Fruit fly (Drosophila melanogaster): ENCODE data around the gene dpr20.
A peak's percentile ranks its signal among the peaks of the same experiment; 100 is the strongest.

Gene dpr20

DNA sequence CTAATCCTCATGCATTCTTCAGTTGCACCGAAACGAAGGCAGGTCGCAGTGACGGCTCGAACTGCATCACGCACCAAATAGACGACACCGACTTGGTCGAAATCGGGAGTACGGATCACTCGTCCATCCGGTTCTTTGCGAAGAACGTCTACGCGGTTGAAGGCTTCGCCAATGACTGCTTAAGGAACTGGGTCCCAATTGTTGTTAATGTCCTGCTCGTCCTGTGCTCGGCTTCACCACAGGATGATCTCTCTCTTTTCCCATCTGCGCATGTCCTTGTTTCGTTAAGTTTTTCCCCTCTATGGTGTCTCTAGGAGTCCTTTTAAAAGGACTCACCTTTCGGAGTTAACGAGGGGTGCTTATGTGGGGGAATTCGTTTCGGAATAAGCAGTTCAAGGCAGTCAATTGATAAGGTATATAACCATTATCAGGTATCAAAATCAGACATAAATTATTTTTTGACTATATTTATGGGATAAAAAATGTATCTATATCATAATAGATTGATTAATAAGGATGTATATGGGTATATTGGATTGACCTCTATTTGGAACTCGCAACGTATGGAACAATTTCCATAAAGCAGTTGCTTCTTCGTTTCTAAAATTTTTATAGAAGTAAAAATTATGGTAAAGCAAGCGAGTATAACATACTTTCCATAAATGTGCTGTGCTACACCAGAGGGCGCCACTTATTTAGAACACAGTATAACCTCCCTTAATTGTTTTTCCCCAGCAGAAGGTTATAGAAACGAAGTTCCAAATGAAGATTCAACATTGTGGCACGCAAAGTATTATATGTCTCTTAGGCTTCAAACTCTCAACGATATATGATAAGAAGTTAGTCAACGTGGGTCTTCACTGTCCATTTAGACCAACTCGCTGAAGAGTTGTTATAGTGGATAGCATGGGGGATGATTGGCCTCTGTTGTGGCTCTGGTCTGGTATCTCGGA is at the start of gene dpr20:
Gene dpr20, minus strand, starts transcription at position 186 of the 953 bp plus-strand sequence.
- TF ChIP-seq CG34367 (tag; optimal IDR thresholded peaks at IDR 0.05), result peak; percentile 60
- peak; percentile 78 for TF ChIP-seq Pif1A (GFP tag; optimal IDR thresholded peaks at IDR 0.05)
- peak; percentile 84 for TF ChIP-seq rn (GFP tag; IDR thresholded peaks at IDR 0.05)
- peak; percentile 91 for TF ChIP-seq CG32121 (GFP tag; IDR thresholded peaks at IDR 0.05)
- TF ChIP-seq CG8301 (tag; optimal IDR thresholded peaks at IDR 0.05), result peak; percentile 81
- TF ChIP-seq CG9948 (tag; optimal IDR thresholded peaks at IDR 0.05), result peak; percentile 61
- TF ChIP-seq Ets98B (GFP tag; IDR thresholded peaks at IDR 0.05), result peak; percentile 94
- peak; percentile 72 for TF ChIP-seq CG15710 (tag; optimal IDR thresholded peaks at IDR 0.05)
- peak; percentile 94 for TF ChIP-seq fd96Ca (GFP tag; IDR thresholded peaks at IDR 0.05)
- peak; percentile 78 for TF ChIP-seq CG17806 (tag; optimal IDR thresholded peaks at IDR 0.05)
- peak; percentile 70 for TF ChIP-seq CG10348 (GFP tag; IDR thresholded peaks at IDR 0.05)
- peak; percentile 96 for TF ChIP-seq CG4496 (GFP tag; IDR thresholded peaks at IDR 0.05)
- peak; percentile 65 for TF ChIP-seq Snoo (tag; optimal IDR thresholded peaks at IDR 0.05)
- peak; percentile 76 for TF ChIP-seq Pif1B (GFP tag; optimal IDR thresholded peaks at IDR 0.05)
- TF ChIP-seq CG13204 (GFP tag; optimal IDR thresholded peaks at IDR 0.05), result no peak
- peak; percentile 59 for TF ChIP-seq gl (tag; optimal IDR thresholded peaks at IDR 0.05)
- peak; percentile 95 for TF ChIP-seq CG12605 (GFP tag; IDR thresholded peaks at IDR 0.05)
- TF ChIP-seq CG8159 (tag; optimal IDR thresholded peaks at IDR 0.05), result peak; percentile 81
- TF ChIP-seq D1 (tag; optimal IDR thresholded peaks at IDR 0.05), result no peak
- no peak for TF ChIP-seq EcR (GFP tag; optimal IDR thresholded peaks at IDR 0.05)
- TF ChIP-seq CG14655 (GFP tag; optimal IDR thresholded peaks at IDR 0.05), result peak; percentile 81

DNA sequence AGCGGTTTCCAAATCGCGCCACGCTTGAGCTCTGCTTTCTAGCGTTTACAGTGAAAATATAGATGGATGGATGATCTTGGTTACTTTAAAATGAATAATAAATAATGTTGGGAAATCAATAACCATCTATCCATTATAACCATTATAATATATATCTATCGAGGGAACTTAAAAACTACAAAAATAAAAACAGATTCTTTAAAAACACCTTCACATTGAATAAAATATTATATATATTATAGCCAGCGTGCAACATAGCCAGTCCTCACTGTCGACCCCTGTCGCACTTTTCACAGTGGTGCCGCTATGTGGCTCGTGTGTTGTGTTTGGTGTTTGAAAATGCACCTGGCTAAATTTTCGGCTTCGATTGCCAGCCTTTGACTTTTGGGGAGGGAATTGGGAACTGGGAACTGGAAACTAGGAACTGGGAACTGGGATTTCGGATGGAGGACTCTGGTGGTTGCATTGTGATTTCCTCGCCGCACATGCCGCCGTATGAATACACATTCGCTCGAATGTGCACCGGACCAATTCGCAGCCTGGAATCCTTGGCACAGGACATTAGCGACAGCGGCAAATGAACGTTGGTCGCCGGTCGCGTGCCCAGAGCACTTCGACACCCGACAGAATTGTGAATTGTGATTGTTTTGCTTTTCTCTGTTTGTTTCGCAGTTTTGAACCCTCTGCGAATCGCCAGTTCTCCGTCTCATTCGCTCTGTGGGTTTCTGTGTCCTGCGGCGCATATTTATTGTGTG is 48.1 kb upstream of the dpr20 start:
- TF ChIP-seq Ets98B (GFP tag; IDR thresholded peaks at IDR 0.05), result no peak
- no peak for TF ChIP-seq fd96Ca (GFP tag; IDR thresholded peaks at IDR 0.05)
- no peak for TF ChIP-seq CG14655 (GFP tag; optimal IDR thresholded peaks at IDR 0.05)
- peak; percentile 1 for TF ChIP-seq Snoo (tag; optimal IDR thresholded peaks at IDR 0.05)
- TF ChIP-seq CG8159 (tag; optimal IDR thresholded peaks at IDR 0.05), result peak; percentile 36
- peak; percentile 16 for TF ChIP-seq CG15710 (tag; optimal IDR thresholded peaks at IDR 0.05)
- no peak for TF ChIP-seq CG4496 (GFP tag; IDR thresholded peaks at IDR 0.05)

DNA sequence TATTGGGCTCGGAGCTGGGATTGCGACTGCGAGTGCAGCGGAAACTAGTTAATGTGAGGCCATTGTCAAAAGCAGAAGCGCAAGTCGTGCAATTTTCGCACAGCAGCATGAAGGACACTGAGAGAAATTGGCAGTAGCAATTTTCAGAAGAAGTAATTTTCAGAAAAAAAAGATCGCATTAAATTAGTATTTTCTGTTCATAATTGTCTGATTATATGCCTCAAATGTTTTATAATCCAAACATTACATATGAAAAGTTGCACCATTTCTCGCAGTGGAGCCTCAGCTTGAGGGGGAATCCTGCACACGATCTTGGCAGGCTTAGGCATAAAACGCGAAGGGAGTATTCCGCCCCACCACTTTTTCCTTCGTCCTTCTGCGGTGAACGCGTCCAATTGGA is 47.3 kb upstream of the dpr20 start:
- TF ChIP-seq CG17806 (tag; optimal IDR thresholded peaks at IDR 0.05) (peak; percentile 53), CG15710 (tag; optimal IDR thresholded peaks at IDR 0.05) (peak; percentile 61), CG8301 (tag; optimal IDR thresholded peaks at IDR 0.05) (no peak), CG14655 (GFP tag; optimal IDR thresholded peaks at IDR 0.05) (peak; percentile 22), fd96Ca (GFP tag; IDR thresholded peaks at IDR 0.05) (no peak), CG13204 (GFP tag; optimal IDR thresholded peaks at IDR 0.05) (no peak), rn (GFP tag; IDR thresholded peaks at IDR 0.05) (no peak), gl (tag; optimal IDR thresholded peaks at IDR 0.05) (no peak), Pif1A (GFP tag; optimal IDR thresholded peaks at IDR 0.05) (peak; percentile 4), Ets98B (GFP tag; IDR thresholded peaks at IDR 0.05) (no peak), Snoo (tag; optimal IDR thresholded peaks at IDR 0.05) (peak; percentile 41), CG8159 (tag; optimal IDR thresholded peaks at IDR 0.05) (peak; percentile 71), CG9948 (tag; optimal IDR thresholded peaks at IDR 0.05) (peak; percentile 36), D1 (tag; optimal IDR thresholded peaks at IDR 0.05) (no peak), CG34367 (tag; optimal IDR thresholded peaks at IDR 0.05) (peak; percentile 48), EcR (GFP tag; optimal IDR thresholded peaks at IDR 0.05) (no peak), CG10348 (GFP tag; IDR thresholded peaks at IDR 0.05) (no peak)

DNA sequence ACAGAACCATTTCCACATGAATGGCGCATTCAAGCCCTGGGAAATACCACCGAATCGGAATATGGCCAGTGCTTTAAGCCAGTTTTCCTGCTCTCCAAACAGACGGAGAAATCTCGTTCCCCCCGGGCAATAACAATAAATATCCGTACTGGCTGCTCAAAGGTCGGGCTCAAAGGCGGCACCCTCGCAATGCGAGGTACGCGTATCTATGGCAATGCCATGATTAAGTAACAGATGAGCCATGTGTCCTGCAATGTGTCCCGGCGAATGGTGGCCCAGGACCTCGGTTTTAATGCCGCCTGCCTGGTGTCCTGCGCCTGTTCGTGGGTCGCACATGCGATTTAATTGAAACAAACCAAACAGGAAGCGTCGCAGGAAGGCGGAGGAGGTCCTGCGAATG is 46.9 kb upstream of the dpr20 start:
- no peak for TF ChIP-seq CG9948 (tag; optimal IDR thresholded peaks at IDR 0.05)
- no peak for TF ChIP-seq CG8159 (tag; optimal IDR thresholded peaks at IDR 0.05)
- no peak for TF ChIP-seq CG12605 (GFP tag; IDR thresholded peaks at IDR 0.05)

DNA sequence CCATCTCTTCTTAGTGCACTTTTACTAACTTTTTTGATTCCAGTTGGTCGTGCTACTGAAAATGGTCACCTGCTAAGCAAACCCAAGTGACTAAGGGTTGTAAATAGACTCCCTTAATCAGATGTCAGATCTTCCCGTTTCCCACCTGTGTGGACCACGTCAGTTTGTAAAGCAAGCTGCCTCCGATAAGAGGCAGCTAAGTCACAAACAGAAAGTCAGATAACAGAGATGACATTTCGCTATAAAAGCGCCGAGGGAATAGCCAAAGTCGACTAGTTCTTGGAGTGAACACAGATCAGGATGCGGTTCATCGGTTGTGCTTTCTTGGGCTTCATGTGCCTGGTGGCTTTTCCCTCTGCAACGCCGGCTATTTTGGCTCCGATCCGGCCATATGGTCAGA is 45.5 kb upstream of the dpr20 start, which contains the start of gene mat:
Gene mat, plus strand, starts transcription at position 301 of the 400 bp plus-strand sequence.
- TF ChIP-seq Ets98B (GFP tag; IDR thresholded peaks at IDR 0.05) (no peak), CG17806 (tag; optimal IDR thresholded peaks at IDR 0.05) (no peak), CG34367 (tag; optimal IDR thresholded peaks at IDR 0.05) (no peak), Pif1B (GFP tag; optimal IDR thresholded peaks at IDR 0.05) (no peak), CG8159 (tag; optimal IDR thresholded peaks at IDR 0.05) (no peak), Pif1A (GFP tag; optimal IDR thresholded peaks at IDR 0.05) (no peak), EcR (GFP tag; optimal IDR thresholded peaks at IDR 0.05) (no peak), CG12605 (GFP tag; IDR thresholded peaks at IDR 0.05) (no peak), CG32121 (GFP tag; IDR thresholded peaks at IDR 0.05) (no peak), CG9948 (tag; optimal IDR thresholded peaks at IDR 0.05) (no peak), D1 (tag; optimal IDR thresholded peaks at IDR 0.05) (no peak), rn (GFP tag; IDR thresholded peaks at IDR 0.05) (no peak), CG4496 (GFP tag; IDR thresholded peaks at IDR 0.05) (no peak), CG14655 (GFP tag; optimal IDR thresholded peaks at IDR 0.05) (no peak), CG8301 (tag; optimal IDR thresholded peaks at IDR 0.05) (no peak), CG10348 (GFP tag; IDR thresholded peaks at IDR 0.05) (no peak), CG15710 (tag; optimal IDR thresholded peaks at IDR 0.05) (no peak), gl (tag; optimal IDR thresholded peaks at IDR 0.05) (no peak), Snoo (tag; optimal IDR thresholded peaks at IDR 0.05) (no peak), CG13204 (GFP tag; optimal IDR thresholded peaks at IDR 0.05) (no peak)

Measured in whole organism, pupa.